Fruit fly (Drosophila melanogaster) whole organism, pupa: Measurements from ENCODE around the gene Prp18.

Source experiments
- CG10348 ChIP-seq: fragments of 200-800 bp; sonication (Bioruptor generic); IDR thresholded peaks from 2 replicates; pipeline ENCODE4 v1.3.6; 2022; ENCODE audit warnings: missing biosample characterization, missing genetic modification characterization
- CG12605 ChIP-seq: fragments of 200-800 bp; sonication (Bioruptor generic); IDR thresholded peaks from 2 replicates; pipeline ENCODE4 v1.3.6; 2022; ENCODE audit warnings: missing biosample characterization, missing genetic modification characterization
- D1 ChIP-seq: fragments of 200-800 bp; sonication (Bioruptor generic); optimal IDR thresholded peaks from 2 replicates; lab custom pipeline; 2018; ENCODE audit warnings: missing biosample characterization, mild to moderate bottlenecking, missing genetic modification characterization, moderate library complexity
- EcR ChIP-seq: fragments of 200-800 bp; sonication (Bioruptor generic); optimal IDR thresholded peaks from 3 replicates; lab custom pipeline; 2019; ENCODE audit warnings: missing biosample characterization, missing genetic modification characterization, mild to moderate bottlenecking, moderate library complexity, missing genetic modification reagents
- gl ChIP-seq: fragments of 200-800 bp; sonication (Bioruptor generic); optimal IDR thresholded peaks from 2 replicates; lab custom pipeline; 2018; ENCODE audit warnings: missing biosample characterization, mild to moderate bottlenecking, missing genetic modification characterization

- TF ChIP-seq gl (tag; lab: Kevin White, UChicago) (peak; percentile 69), EcR (GFP tag; lab: Kevin White, UChicago) (peak; percentile 96), D1 (peak; percentile 73), CG10348 (GFP tag; lab: Robert Waterston, UW) (0 out of 2 replicates have a peak, but pooled peaks have one; percentile 21), CG12605 (GFP tag; lab: Robert Waterston, UW) (peak; percentile 86)
Measured at dm6 chr3R:18995556-18996272, 35.4 kb downstream of the Prp18 start.
